Worm (Caenorhabditis elegans): ENCODE data around the gene rpl-11.2.

DNA sequence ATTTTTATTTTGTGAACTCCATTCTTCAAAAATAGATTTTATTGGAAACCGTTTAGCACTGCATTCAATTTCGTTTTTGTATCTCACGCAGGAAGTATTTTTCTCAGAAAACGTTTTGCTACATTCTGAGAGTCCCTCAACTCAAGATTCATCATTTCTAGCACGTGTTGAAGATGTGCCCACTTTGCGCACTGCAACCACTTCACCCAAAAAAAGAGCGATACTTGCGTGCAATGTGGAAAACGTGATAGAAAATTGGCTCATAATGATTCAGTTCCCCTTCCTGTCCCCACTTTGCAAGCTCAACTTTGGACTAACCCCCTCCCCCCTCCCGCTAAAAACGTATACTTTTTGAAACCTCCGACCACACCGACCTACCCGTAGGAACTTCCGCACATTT is 22.7 kb upstream of the rpl-11.2 start:
- TF ChIP-seq T22C8.4 (GFP tag; IDR thresholded peaks at IDR 0.05) (no peak), klf-2 (GFP tag; conservative IDR thresholded peaks at IDR 0.05) (no peak), med-1 (GFP tag; optimal IDR thresholded peaks at IDR 0.05; ENCODE audit: insufficient read depth) (no peak)
